Fruit fly (Drosophila melanogaster): ENCODE results near the gene NLaz.

- no peak for TF ChIP-seq insv (optimal IDR thresholded peaks at IDR 0.05)
- TF ChIP-seq ttk (optimal IDR thresholded peaks at IDR 0.05) = no peak
- no peak for TF ChIP-seq psq (optimal IDR thresholded peaks at IDR 0.05)
- no peak for TF ChIP-seq h (optimal IDR thresholded peaks at IDR 0.05)
- no peak for TF ChIP-seq Myc (optimal IDR thresholded peaks at IDR 0.05)
Observed at dm6 chr2L:1316422-1316821, 45.2 kb downstream of the NLaz start.

Measured in Kc167 (cell line).